Worm (Caenorhabditis elegans) whole organism, midembryonic: Measurements from ENCODE around the gene K11H12.1.

Experiments
- cog-1 ChIP-seq: sonication (generic microtip); optimal IDR thresholded peaks from 2 replicates; lab custom pipeline; 2016; ENCODE audit warnings: missing genetic modification characterization, missing compliant biosample characterization
- klf-2 ChIP-seq: fragments of 200-800 bp; sonication (Bioruptor generic); conservative IDR thresholded peaks from 2 replicates; pipeline ENCODE4 v1.3.6; 2022; ENCODE audit warnings: missing genetic modification reagents, missing genetic modification characterization, missing compliant biosample characterization
- ztf-23 ChIP-seq: fragments of 200-800 bp; sonication (Bioruptor generic); IDR thresholded peaks from 2 replicates; pipeline ENCODE4 v1.3.6; 2022; ENCODE audit warnings: missing genetic modification reagents, missing genetic modification characterization, missing compliant biosample characterization
- ztf-29 ChIP-seq: fragments of 200-800 bp; sonication (Bioruptor generic); IDR thresholded peaks from 2 replicates; pipeline ENCODE4 v1.3.6; 2022; ENCODE audit warnings: missing genetic modification reagents, missing genetic modification characterization, missing compliant biosample characterization

DNA sequence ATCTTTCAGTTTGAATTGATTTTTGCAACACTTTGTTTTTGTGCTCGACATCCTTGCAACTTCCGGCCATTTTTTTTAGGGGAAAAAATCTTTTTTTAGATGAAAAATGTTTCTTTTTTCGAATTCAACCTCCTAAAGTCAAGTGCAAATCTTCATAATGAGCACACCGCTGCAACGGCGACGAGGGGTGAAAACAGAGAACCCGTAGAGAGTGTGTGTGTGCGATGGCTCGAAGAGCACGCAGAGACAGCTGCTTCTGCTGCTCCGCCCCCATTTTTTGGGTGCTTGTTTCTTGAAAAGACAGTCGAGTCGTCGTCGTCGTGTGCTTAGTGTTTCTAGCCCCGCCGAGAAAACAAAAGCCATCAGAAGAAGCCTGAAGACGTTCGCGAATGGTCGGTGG is 47.2 kb downstream of the K11H12.1 start, which contains the start of gene inx-18:
- TF ChIP-seq klf-2 (GFP tag; lab: Robert Waterston, UW) (no peak), cog-1 (no peak), ztf-29 (GFP tag; lab: Robert Waterston, UW) (no peak), ztf-23 (no peak)
